Fruit fly (Drosophila melanogaster): ENCODE measurements around the gene MED30.

Gene MED30

DNA sequence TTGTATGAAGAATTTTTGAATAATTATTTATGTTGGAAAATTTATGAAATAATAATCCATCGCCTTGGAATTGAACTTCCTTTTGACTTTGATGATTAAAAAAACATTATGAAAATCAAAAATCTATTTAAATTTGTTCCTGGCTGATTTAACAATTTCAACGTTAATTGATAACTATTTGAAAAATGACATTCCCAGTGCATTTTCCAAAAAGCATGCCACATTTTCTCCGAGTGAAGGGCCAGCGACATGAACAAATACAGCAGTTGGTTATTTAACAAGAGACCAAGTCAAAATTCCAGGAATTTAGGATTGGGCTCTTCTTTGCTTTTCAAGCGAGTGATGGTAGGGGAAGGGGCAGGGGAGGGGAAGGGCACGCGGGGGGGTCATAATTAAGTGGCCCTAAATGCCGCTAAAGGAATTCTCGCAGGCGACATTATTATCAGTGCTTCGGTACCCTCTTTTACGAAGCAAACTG, 31.5 kb downstream of the MED30 start (continued):
- TF ChIP-seq wek (GFP tag; optimal IDR thresholded peaks at IDR 0.05), result no peak
- TF ChIP-seq CG34224 (GFP tag; IDR thresholded peaks at IDR 0.05; ENCODE audit: partially characterized antibody), result no peak
- TF ChIP-seq bowl (GFP tag; IDR thresholded peaks at IDR 0.05), result no peak
- no peak for TF ChIP-seq CG10543 (GFP tag; optimal IDR thresholded peaks at IDR 0.05)
- TF ChIP-seq fd3F (GFP tag; optimal IDR thresholded peaks at IDR 0.05), result no peak
- peak; percentile 21 for TF ChIP-seq Atf-2 (GFP tag; optimal IDR thresholded peaks at IDR 0.05)
- no peak for TF ChIP-seq trh (GFP tag; optimal IDR thresholded peaks at IDR 0.05)
- TF ChIP-seq Atf3 (GFP tag; optimal IDR thresholded peaks at IDR 0.05), result no peak
- TF ChIP-seq YL-1 (GFP tag; optimal IDR thresholded peaks at IDR 0.05), result no peak
- peak; percentile 73 for TF ChIP-seq CG15601 (tag; optimal IDR thresholded peaks at IDR 0.05)
- no peak for TF ChIP-seq oc (tag; optimal IDR thresholded peaks at IDR 0.05)
- TF ChIP-seq fd102C (GFP tag; optimal IDR thresholded peaks at IDR 0.05), result no peak
- TF ChIP-seq gt (GFP tag; IDR thresholded peaks at IDR 0.05), result no peak
- TF ChIP-seq ATbp (GFP tag; optimal IDR thresholded peaks at IDR 0.05), result no peak
- no peak for TF ChIP-seq CG2129 (GFP tag; IDR thresholded peaks at IDR 0.05; ENCODE audit: partially characterized antibody)
- TF ChIP-seq unc-4 (GFP tag; IDR thresholded peaks at IDR 0.05; ENCODE audit: partially characterized antibody), result no peak
- peak; percentile 6 for TF ChIP-seq HLHmδ (GFP tag; optimal IDR thresholded peaks at IDR 0.05)
- TF ChIP-seq sim (GFP tag; IDR thresholded peaks at IDR 0.05), result no peak
- TF ChIP-seq zfh1 (GFP tag; IDR thresholded peaks at IDR 0.05), result peak; percentile 70
- no peak for TF ChIP-seq dan (GFP tag; IDR thresholded peaks at IDR 0.05)
- TF ChIP-seq Mrtf (GFP tag; IDR thresholded peaks at IDR 0.05), result no peak
- no peak for TF ChIP-seq CG11696 (GFP tag; IDR thresholded peaks at IDR 0.05)
- no peak for TF ChIP-seq fru (optimal IDR thresholded peaks at IDR 0.05)
- no peak for TF ChIP-seq tna (GFP tag; IDR thresholded peaks at IDR 0.05; ENCODE audit: partially characterized antibody)
- TF ChIP-seq dysf (GFP tag; IDR thresholded peaks at IDR 0.05), result no peak
- TF ChIP-seq CG31441 (GFP tag; IDR thresholded peaks at IDR 0.05), result peak; percentile 75
- TF ChIP-seq Deaf1 (tag; optimal IDR thresholded peaks at IDR 0.05), result no peak
- TF ChIP-seq CG17359 (tag; optimal IDR thresholded peaks at IDR 0.05), result peak; percentile 45
- peak; percentile 65 for TF ChIP-seq Blimp-1 (GFP tag; optimal IDR thresholded peaks at IDR 0.05)
- no peak for TF ChIP-seq repo (GFP tag; optimal IDR thresholded peaks at IDR 0.05)
- no peak for TF ChIP-seq ranshi (GFP tag; IDR thresholded peaks at IDR 0.05)
- TF ChIP-seq br (optimal IDR thresholded peaks at IDR 0.05), result no peak
- peak; percentile 66 for TF ChIP-seq CoRest (tag; optimal IDR thresholded peaks at IDR 0.05)
- peak; percentile 60 for TF ChIP-seq kni (GFP tag; optimal IDR thresholded peaks at IDR 0.05)
- no peak for TF ChIP-seq NC2α (GFP tag; optimal IDR thresholded peaks at IDR 0.05)
- TF ChIP-seq Drgx (GFP tag; IDR thresholded peaks at IDR 0.05), result no peak
- no peak for TF ChIP-seq Eip74EF (GFP tag; optimal IDR thresholded peaks at IDR 0.05)
- no peak for TF ChIP-seq ftz-f1 (GFP tag; optimal IDR thresholded peaks at IDR 0.05)
- TF ChIP-seq CG9817 (tag; optimal IDR thresholded peaks at IDR 0.05), result no peak
- no peak for TF ChIP-seq pita (GFP tag; optimal IDR thresholded peaks at IDR 0.05)
- TF ChIP-seq eyg (GFP tag; optimal IDR thresholded peaks at IDR 0.05), result no peak
- TF ChIP-seq slp2 (GFP tag; optimal IDR thresholded peaks at IDR 0.05), result peak; percentile 10
- no peak for TF ChIP-seq ems (GFP tag; optimal IDR thresholded peaks at IDR 0.05)
- TF ChIP-seq klu (GFP tag; IDR thresholded peaks at IDR 0.05), result no peak
- TF ChIP-seq gcm2 (GFP tag; optimal IDR thresholded peaks at IDR 0.05), result no peak
- no peak for TF ChIP-seq usp (GFP tag; optimal IDR thresholded peaks at IDR 0.05)
- TF ChIP-seq CG3065 (GFP tag; optimal IDR thresholded peaks at IDR 0.05), result no peak
- TF ChIP-seq lmd (GFP tag; IDR thresholded peaks at IDR 0.05), result no peak
- TF ChIP-seq toy (GFP tag; IDR thresholded peaks at IDR 0.05), result no peak
- no peak for TF ChIP-seq sr (GFP tag; IDR thresholded peaks at IDR 0.05)
- no peak for TF ChIP-seq ind (GFP tag; optimal IDR thresholded peaks at IDR 0.05)
- TF ChIP-seq odd (GFP tag; optimal IDR thresholded peaks at IDR 0.05), result no peak

Measured in whole organism, embryonic.